Worm (Caenorhabditis elegans): ENCODE results near the gene cri-3.
A peak's percentile ranks its signal among the peaks of the same experiment; 100 is the strongest.

cri-3 gene

DNA sequence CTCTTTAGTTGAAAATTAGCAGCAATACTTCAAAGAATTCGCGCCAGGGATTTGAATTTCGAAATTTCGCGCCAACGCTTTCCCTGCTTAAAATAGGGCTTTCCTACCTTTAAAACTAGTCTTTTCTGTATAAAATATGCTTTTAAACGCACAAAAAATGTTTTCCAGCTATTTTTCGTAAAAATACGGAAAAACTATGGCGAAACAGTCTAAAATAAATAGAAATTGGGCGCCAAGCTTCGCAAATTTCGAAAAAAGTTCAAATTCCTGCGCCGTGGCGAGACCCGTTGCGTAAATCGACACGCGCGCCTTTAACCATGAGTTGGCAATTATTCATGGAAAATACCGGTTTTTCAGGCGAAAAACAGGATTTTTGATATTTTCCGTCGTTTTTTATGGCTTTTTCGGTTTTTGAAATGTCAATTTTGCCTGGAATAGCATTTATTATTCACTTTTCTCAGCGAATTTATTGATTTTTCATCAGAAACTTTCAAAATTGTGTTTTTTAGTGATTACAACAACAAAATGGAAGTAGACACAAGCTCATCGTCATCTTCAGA, 8.3 kb downstream of the cri-3 start, which contains the start of the genes npp-9 and F59A2.5:
TSS of gene npp-9 (minus strand) at position 126 of the 560 bp plus-strand sequence.
TSS of gene F59A2.5 (plus strand) at position 510 of the 560 bp plus-strand sequence.
- TF ChIP-seq T26A5.8 (tag; optimal IDR thresholded peaks at IDR 0.05) (no peak), attf-5 (GFP tag; optimal IDR thresholded peaks at IDR 0.05) (no peak), C17E4.6 (GFP tag; IDR thresholded peaks at IDR 0.05) (peak; percentile 47; the same call in 1 of the 2 replicates), C06A6.2 (GFP tag; conservative IDR thresholded peaks at IDR 0.05) (no peak), ztf-18 (tag; optimal IDR thresholded peaks at IDR 0.05) (peak; percentile 11), lin-40 (tag; optimal IDR thresholded peaks at IDR 0.05) (no peak), chd-7 (tag; optimal IDR thresholded peaks at IDR 0.05) (no peak), ets-4 (GFP tag; optimal IDR thresholded peaks at IDR 0.05) (no peak), Y67H2A.10 (GFP tag; conservative IDR thresholded peaks at IDR 0.05) (no peak), hrde-1 (tag; optimal IDR thresholded peaks at IDR 0.05; ENCODE audit: borderline replicate concordance) (no peak), cebp-2 (GFP tag; IDR thresholded peaks at IDR 0.05) (no peak), ztf-25 (GFP tag; IDR thresholded peaks at IDR 0.05) (no peak), F57A8.1 (GFP tag; optimal IDR thresholded peaks at IDR 0.05) (no peak), zim-3 (tag; optimal IDR thresholded peaks at IDR 0.05) (no peak), F23B12.7 (tag; optimal IDR thresholded peaks at IDR 0.05; ENCODE audit: insufficient read depth) (peak; percentile 14), nhr-27 (tag; optimal IDR thresholded peaks at IDR 0.05) (no peak), F52B5.7 (tag; optimal IDR thresholded peaks at IDR 0.05) (no peak), unc-130 (GFP tag; optimal IDR thresholded peaks at IDR 0.05) (peak; percentile 36), madf-3 (GFP tag; IDR thresholded peaks at IDR 0.05) (no peak), attf-6 (GFP tag; IDR thresholded peaks at IDR 0.05) (no peak), sptf-2 (GFP tag; optimal IDR thresholded peaks at IDR 0.05) (no peak), let-526 (GFP tag; IDR thresholded peaks at IDR 0.05) (no peak), ccch-3 (GFP tag; optimal IDR thresholded peaks at IDR 0.05) (no peak), tbx-9 (tag; optimal IDR thresholded peaks at IDR 0.05; ENCODE audit: borderline replicate concordance) (no peak), somi-1 (GFP tag; optimal IDR thresholded peaks at IDR 0.05) (no peak), rec-8 (tag; optimal IDR thresholded peaks at IDR 0.05) (no peak), akir-1 (GFP tag; optimal IDR thresholded peaks at IDR 0.05) (no peak), K12H6.12 (tag; optimal IDR thresholded peaks at IDR 0.05) (no peak), attf-3 (GFP tag; conservative IDR thresholded peaks at IDR 0.05) (no peak), snpc-4 (GFP tag; optimal IDR thresholded peaks at IDR 0.05) (no peak), snpc-4 (tag; optimal IDR thresholded peaks at IDR 0.05) (peak in 1 of 4 experiments; percentile 3), let-607 (tag; optimal IDR thresholded peaks at IDR 0.05) (peak in 1 of 2 experiments; percentile 84), mxl-1 (tag; optimal IDR thresholded peaks at IDR 0.05) (no peak), T07F8.4 (tag; optimal IDR thresholded peaks at IDR 0.05) (no peak), lin-35 (GFP tag; optimal IDR thresholded peaks at IDR 0.05) (peak in 2 of 3 experiments; percentile 43 to 69), Y53G8AR.9 (GFP tag; conservative IDR thresholded peaks at IDR 0.05) (no peak), hsf-1 (GFP tag; IDR thresholded peaks at IDR 0.05) (no peak), lin-26 (GFP tag; IDR thresholded peaks at IDR 0.05) (no peak), cebp-1 (GFP tag; IDR thresholded peaks at IDR 0.05) (no peak), cebp-1 (tag; optimal IDR thresholded peaks at IDR 0.05) (peak; percentile 59), sdz-38 (tag; optimal IDR thresholded peaks at IDR 0.05) (no peak), ceh-100 (GFP tag; IDR thresholded peaks at IDR 0.05) (no peak), F33H1.4 (GFP tag; IDR thresholded peaks at IDR 0.05) (peak; percentile 88), dpff-1 (tag; optimal IDR thresholded peaks at IDR 0.05) (no peak), Y53F4B.3 (GFP tag; IDR thresholded peaks at IDR 0.05) (no peak), tbp1 (GFP tag; optimal IDR thresholded peaks at IDR 0.05) (peak; percentile 41), ceh-40 (GFP tag; IDR thresholded peaks at IDR 0.05) (no peak), snpc-1.1 (tag; optimal IDR thresholded peaks at IDR 0.05; ENCODE audit: insufficient read depth) (peak; percentile 25)
